Fruit fly (Drosophila melanogaster) whole organism, embryonic: Measurements from ENCODE around the gene CG16903.
A peak's percentile ranks its signal among the peaks of the same experiment; 100 is the strongest.

ENCODE experiments used
- CG2120 ChIP-seq: fragments of 200-800 bp; sonication (Bioruptor generic); optimal IDR thresholded peaks from 3 replicates; lab custom pipeline; 2016; ENCODE audit warnings: missing biosample characterization, missing genetic modification characterization
- CG5953 ChIP-seq: fragments of 200-800 bp; sonication (Bioruptor generic); IDR thresholded peaks from 2 replicates; pipeline ENCODE4 v1.3.6; 2022; ENCODE audit warnings: missing biosample characterization, missing genetic modification characterization
- CG7556 ChIP-seq: fragments of 200-800 bp; sonication (Bioruptor generic); optimal IDR thresholded peaks from 2 replicates; lab custom pipeline; 2017; ENCODE audit warnings: missing biosample characterization, mild to moderate bottlenecking, missing genetic modification characterization
- Poxn ChIP-seq: fragments of 200-800 bp; sonication (Bioruptor generic); IDR thresholded peaks from 2 replicates; pipeline ENCODE4 v1.3.6; 2022; ENCODE audit warnings: missing biosample characterization, missing genetic modification characterization
- Sry-β ChIP-seq: fragments of 200-800 bp; sonication (Bioruptor generic); optimal IDR thresholded peaks from 2 replicates; lab custom pipeline; 2018; ENCODE audit warnings: missing biosample characterization, mild to moderate bottlenecking, missing genetic modification characterization, moderate library complexity
- dati ChIP-seq: fragments of 200-800 bp; sonication (Bioruptor generic); IDR thresholded peaks from 2 replicates; pipeline ENCODE4 v1.3.6; 2022; ENCODE audit warnings: missing biosample characterization, missing genetic modification characterization
- phol ChIP-seq: fragments of 200-800 bp; sonication (Bioruptor generic); optimal IDR thresholded peaks from 3 replicates; lab custom pipeline; 2018; ENCODE audit warnings: missing biosample characterization, mild to moderate bottlenecking, missing genetic modification characterization, moderate library complexity
- psq ChIP-seq: fragments of 200-800 bp; sonication (Bioruptor generic); optimal IDR thresholded peaks from 2 replicates; lab custom pipeline; 2017; ENCODE audit warnings: missing biosample characterization, missing genetic modification characterization

- TF ChIP-seq Sry-β (GFP tag; lab: Kevin White, UChicago) (no peak), psq (GFP tag; lab: Kevin White, UChicago) (no peak), CG2120 (GFP tag; lab: Kevin White, UChicago) (peak; percentile 26), dati (no peak), phol (peak; percentile 75), CG5953 (no peak), CG7556 (GFP tag; lab: Kevin White, UChicago) (no peak), Poxn (GFP tag; lab: Robert Waterston, UW) (no peak)
These were observed 38.0 kb downstream of the CG16903 start, which contains the start of the genes Actn and usp for dm6 chrX:2041981-2042847.
